Worm (Caenorhabditis elegans) whole organism, L4 larva: ENCODE data around the gene K04C1.2.

ENCODE experiments used
- daf-8 ChIP-seq: fragments of 200-800 bp; sonication (Bioruptor generic); IDR thresholded peaks from 2 replicates; pipeline ENCODE4 v1.3.6; 2022; ENCODE audit warnings: missing genetic modification characterization, missing compliant biosample characterization
- madf-5 ChIP-seq, 2 experiments: fragments of 200-800 bp; sonication (Bioruptor generic); IDR thresholded peaks; 2 replicates each; pipeline ENCODE4 v1.3.6; 2022; ENCODE audit warnings: missing compliant biosample characterization in 2 of 2, missing genetic modification characterization in 2 of 2
- mes-2 ChIP-seq: sonication (generic microtip); optimal IDR thresholded peaks from 2 replicates; lab custom pipeline; 2016; ENCODE audit warnings: missing genotype, mild to moderate bottlenecking, missing genetic modification characterization, missing compliant biosample characterization; ENCODE audit not compliant: poor library complexity, severe bottlenecking
- nhr-42 ChIP-seq: fragments of 200-800 bp; sonication (Bioruptor generic); IDR thresholded peaks from 2 replicates; pipeline ENCODE4 v1.3.6; 2022; ENCODE audit warnings: missing genetic modification characterization, missing compliant biosample characterization
- unc-62 ChIP-seq, 3 experiments: fragments of 150-350 bp in 1 of 3; sonication (generic microtip); optimal IDR thresholded peaks in 2 of 3; peaks in 1 of 3; 1 replicate in 1 of 3; 2 replicates in 2 of 3; lab custom pipeline; 2014 to 2017; ENCODE audit warnings: missing biosample characterization in 3 of 3, missing genetic modification characterization in 3 of 3, missing genetic modification reagents in 3 of 3, missing genotype in 1 of 3

DNA sequence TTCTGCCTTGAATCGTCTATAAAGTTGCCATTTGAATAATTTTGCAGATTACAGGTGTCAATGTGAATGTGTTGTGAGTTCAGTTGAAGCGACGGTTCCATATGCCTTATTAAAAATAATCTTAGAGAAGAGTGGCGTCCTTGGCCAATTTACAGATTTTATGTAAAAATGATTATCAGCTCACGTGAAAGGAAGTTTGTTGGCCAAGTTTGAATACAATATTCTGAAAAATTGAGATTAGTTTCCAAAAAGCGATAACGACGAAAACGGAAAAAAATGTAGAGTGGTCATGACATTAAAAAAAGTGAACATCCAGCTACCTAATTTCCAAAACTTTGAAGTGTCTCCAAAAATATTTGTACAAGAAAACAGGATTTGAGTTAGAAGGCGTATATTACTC, 16.5 kb downstream of the K04C1.2 start, which contains the start of gene E02H4.5:
- no peak for TF ChIP-seq unc-62 (GFP tag; optimal IDR thresholded peaks at IDR 0.05 in 1 of 2; lab: Kevin White, UChicago)
- TF ChIP-seq unc-62 (tag; optimal IDR thresholded peaks at IDR 0.05; lab: Kevin White, UChicago) = no peak
- TF ChIP-seq madf-5 (GFP tag; IDR thresholded peaks at IDR 0.05; lab: Robert Waterston, UW) = no peak
- TF ChIP-seq daf-8 = no peak
- TF ChIP-seq nhr-42 (GFP tag; lab: Robert Waterston, UW) = no peak
- no peak for TF ChIP-seq mes-2 (tag; lab: Kevin White, UChicago)
